Fruit fly (Drosophila melanogaster) whole organism, prepupa: Measurements from ENCODE around the gene CG42570.
A peak's percentile ranks its signal among the peaks of the same experiment; 100 is the strongest.

ENCODE experiments used
- CG10669 ChIP-seq: fragments of 200-800 bp; sonication (Bioruptor generic); optimal IDR thresholded peaks from 3 replicates; lab custom pipeline; 2018; ENCODE audit warnings: missing biosample characterization, mild to moderate bottlenecking, missing genetic modification characterization, moderate library complexity
- CG11762 ChIP-seq: fragments of 200-800 bp; sonication (Bioruptor generic); optimal IDR thresholded peaks from 3 replicates; lab custom pipeline; 2016; ENCODE audit warnings: missing biosample characterization, missing genetic modification characterization; ENCODE audit not compliant: insufficient read depth
- CG11902 ChIP-seq: fragments of 200-800 bp; sonication (Bioruptor generic); optimal IDR thresholded peaks from 3 replicates; lab custom pipeline; 2016; ENCODE audit warnings: missing biosample characterization, missing genetic modification characterization
- CG15336 ChIP-seq: fragments of 200-800 bp; sonication (Bioruptor generic); IDR thresholded peaks from 2 replicates; pipeline ENCODE4 v1.3.6; 2022; ENCODE audit warnings: missing biosample characterization, missing genetic modification characterization
- CG1621 ChIP-seq: fragments of 200-800 bp; sonication (Bioruptor generic); optimal IDR thresholded peaks from 3 replicates; lab custom pipeline; 2018; ENCODE audit warnings: missing biosample characterization, mild to moderate bottlenecking, missing genetic modification characterization
- CG3032 ChIP-seq: fragments of 200-800 bp; optimal IDR thresholded peaks from 2 replicates; lab custom pipeline; 2019; ENCODE audit warnings: missing biosample characterization, mild to moderate bottlenecking, missing genetic modification characterization, moderate library complexity
- CG31627 ChIP-seq: fragments of 200-800 bp; sonication (Bioruptor generic); optimal IDR thresholded peaks from 3 replicates; lab custom pipeline; 2016; ENCODE audit warnings: missing biosample characterization, missing genetic modification characterization
- CG32006 ChIP-seq: fragments of 200-800 bp; sonication (Bioruptor generic); optimal IDR thresholded peaks from 3 replicates; lab custom pipeline; 2017; ENCODE audit warnings: missing biosample characterization, mild to moderate bottlenecking, missing genetic modification characterization
- CG34406 ChIP-seq: fragments of 200-800 bp; sonication (Bioruptor generic); optimal IDR thresholded peaks from 3 replicates; lab custom pipeline; 2016; ENCODE audit warnings: missing biosample characterization, missing genetic modification characterization
- CG3919 ChIP-seq: fragments of 200-800 bp; sonication (Bioruptor generic); optimal IDR thresholded peaks from 3 replicates; lab custom pipeline; 2016; ENCODE audit warnings: missing biosample characterization, missing genetic modification characterization
- CG4318 ChIP-seq: fragments of 200-800 bp; sonication (Bioruptor generic); optimal IDR thresholded peaks from 3 replicates; lab custom pipeline; 2017; ENCODE audit warnings: missing biosample characterization, mild to moderate bottlenecking, missing genetic modification characterization
- CG6163 ChIP-seq: fragments of 200-800 bp; sonication (Bioruptor generic); IDR thresholded peaks from 3 replicates; pipeline ENCODE4 v1.3.6; 2022; ENCODE audit warnings: missing biosample characterization, missing genetic modification characterization
- CG6276 ChIP-seq: fragments of 200-800 bp; sonication (Bioruptor generic); optimal IDR thresholded peaks from 2 replicates; lab custom pipeline; 2017; ENCODE audit warnings: missing biosample characterization, mild to moderate bottlenecking, missing genetic modification characterization
- CG6792 ChIP-seq: fragments of 200-800 bp; sonication (Bioruptor generic); optimal IDR thresholded peaks from 3 replicates; lab custom pipeline; 2016; ENCODE audit warnings: missing biosample characterization, missing genetic modification characterization
- CG6854 ChIP-seq: fragments of 200-800 bp; sonication (Bioruptor generic); optimal IDR thresholded peaks from 2 replicates; lab custom pipeline; 2017; ENCODE audit warnings: missing biosample characterization, mild to moderate bottlenecking, missing genetic modification characterization
- CG7368 ChIP-seq: fragments of 200-800 bp; sonication (Bioruptor generic); optimal IDR thresholded peaks from 3 replicates; lab custom pipeline; 2016; ENCODE audit warnings: missing biosample characterization, missing genetic modification characterization
- CG8119 ChIP-seq: fragments of 200-800 bp; sonication (Bioruptor generic); IDR thresholded peaks from 3 replicates; pipeline ENCODE4 v1.3.6; 2022; ENCODE audit warnings: missing biosample characterization, missing genetic modification characterization
- CG8632 ChIP-seq: fragments of 200-800 bp; sonication (Bioruptor generic); optimal IDR thresholded peaks from 3 replicates; lab custom pipeline; 2016; ENCODE audit warnings: missing biosample characterization, missing genetic modification characterization
- CG9139 ChIP-seq: fragments of 200-800 bp; sonication (Bioruptor generic); optimal IDR thresholded peaks from 3 replicates; lab custom pipeline; 2017; ENCODE audit warnings: missing biosample characterization, mild to moderate bottlenecking, missing genetic modification characterization
- Eip75B ChIP-seq: fragments of 200-800 bp; sonication (Bioruptor generic); optimal IDR thresholded peaks from 3 replicates; lab custom pipeline; 2016; ENCODE audit warnings: missing biosample characterization, missing genetic modification characterization
- Eip78C ChIP-seq: fragments of 200-800 bp; sonication (Bioruptor generic); peaks from one replicate; lab custom pipeline; 2016; ENCODE audit warnings: missing biosample characterization, missing genetic modification characterization
- Eip93F ChIP-seq: fragments of 200-800 bp; sonication (Bioruptor generic); optimal IDR thresholded peaks from 2 replicates; lab custom pipeline; 2016; ENCODE audit warnings: missing biosample characterization, mild to moderate bottlenecking, missing genetic modification characterization
- Ets21C ChIP-seq: fragments of 200-800 bp; sonication (Bioruptor generic); optimal IDR thresholded peaks from 3 replicates; lab custom pipeline; 2016; ENCODE audit warnings: missing biosample characterization, missing genetic modification characterization
- Ets96B ChIP-seq: fragments of 200-800 bp; optimal IDR thresholded peaks from 2 replicates; lab custom pipeline; 2019; ENCODE audit warnings: missing biosample characterization, mild to moderate bottlenecking, missing genetic modification characterization, moderate library complexity
- Gug ChIP-seq: fragments of 200-800 bp; sonication (Bioruptor generic); IDR thresholded peaks from 2 replicates; pipeline ENCODE4 v1.3.6; 2022; ENCODE audit warnings: missing biosample characterization, missing genetic modification characterization
- Hr38 ChIP-seq: sonication (Bioruptor generic); optimal IDR thresholded peaks from 2 replicates; lab custom pipeline; 2016; ENCODE audit warnings: missing biosample characterization, missing genetic modification characterization
- Hr39 ChIP-seq: fragments of 200-800 bp; sonication (Bioruptor generic); optimal IDR thresholded peaks from 2 replicates; lab custom pipeline; 2016; ENCODE audit warnings: missing biosample characterization, missing genetic modification characterization
- Hr4 ChIP-seq: fragments of 200-800 bp; sonication (Bioruptor generic); optimal IDR thresholded peaks from 3 replicates; lab custom pipeline; 2016; ENCODE audit warnings: missing biosample characterization, missing genetic modification characterization
- Lpt ChIP-seq: fragments of 200-800 bp; sonication (Bioruptor generic); optimal IDR thresholded peaks from 3 replicates; lab custom pipeline; 2016; ENCODE audit warnings: missing biosample characterization, missing genetic modification characterization
- OdsH ChIP-seq: fragments of 200-800 bp; sonication (Bioruptor generic); optimal IDR thresholded peaks from 3 replicates; lab custom pipeline; 2016; ENCODE audit warnings: missing biosample characterization, missing genetic modification characterization
- Smox ChIP-seq: fragments of 200-800 bp; sonication (Bioruptor generic); optimal IDR thresholded peaks from 3 replicates; lab custom pipeline; 2016; ENCODE audit warnings: missing biosample characterization, missing genetic modification characterization
- Sox102F ChIP-seq: fragments of 200-800 bp; sonication (Bioruptor generic); optimal IDR thresholded peaks from 2 replicates; lab custom pipeline; 2016; ENCODE audit warnings: missing biosample characterization, mild to moderate bottlenecking, missing genetic modification characterization
- Sox14 ChIP-seq: fragments of 200-800 bp; sonication (Bioruptor generic); optimal IDR thresholded peaks from 3 replicates; lab custom pipeline; 2016; ENCODE audit warnings: missing biosample characterization, missing genetic modification characterization
- Sox15 ChIP-seq: fragments of 200-800 bp; sonication (Bioruptor generic); optimal IDR thresholded peaks from 3 replicates; lab custom pipeline; 2016; ENCODE audit warnings: missing biosample characterization, missing genetic modification characterization
- achi ChIP-seq: fragments of 200-800 bp; sonication (Bioruptor generic); optimal IDR thresholded peaks from 3 replicates; lab custom pipeline; 2016; ENCODE audit warnings: missing biosample characterization, missing genetic modification characterization
- acj6 ChIP-seq: fragments of 200-800 bp; sonication (Bioruptor generic); optimal IDR thresholded peaks from 3 replicates; lab custom pipeline; 2016; ENCODE audit warnings: missing biosample characterization, missing genetic modification characterization
- cyc ChIP-seq: fragments of 200-800 bp; sonication (Bioruptor generic); optimal IDR thresholded peaks from 3 replicates; lab custom pipeline; 2016; ENCODE audit warnings: missing biosample characterization, missing genetic modification characterization
- dac ChIP-seq: fragments of 200-800 bp; sonication (Bioruptor generic); optimal IDR thresholded peaks from 2 replicates; lab custom pipeline; 2017; ENCODE audit warnings: missing biosample characterization, mild to moderate bottlenecking, missing genetic modification characterization
- eg ChIP-seq: fragments of 200-800 bp; sonication (Bioruptor generic); IDR thresholded peaks from 3 replicates; pipeline ENCODE4 v1.3.6; 2022; ENCODE audit warnings: missing biosample characterization, missing genetic modification characterization
- esn ChIP-seq: fragments of 200-800 bp; sonication (Bioruptor generic); optimal IDR thresholded peaks from 2 replicates; lab custom pipeline; 2016; ENCODE audit warnings: missing biosample characterization, mild to moderate bottlenecking, missing genetic modification characterization, moderate library complexity
- fd59A ChIP-seq: fragments of 200-800 bp; sonication (Bioruptor generic); optimal IDR thresholded peaks from 2 replicates; lab custom pipeline; 2017; ENCODE audit warnings: missing biosample characterization, mild to moderate bottlenecking, missing genetic modification characterization, missing genetic modification reagents
- fd85E ChIP-seq: fragments of 200-800 bp; sonication (Bioruptor generic); optimal IDR thresholded peaks from 3 replicates; lab custom pipeline; 2016; ENCODE audit warnings: missing biosample characterization, missing genetic modification characterization
- lz ChIP-seq: fragments of 200-800 bp; sonication (Bioruptor generic); optimal IDR thresholded peaks from 3 replicates; lab custom pipeline; 2016; ENCODE audit warnings: missing biosample characterization, missing genetic modification characterization
- pdm3 ChIP-seq: fragments of 200-800 bp; sonication (Bioruptor generic); optimal IDR thresholded peaks from 3 replicates; lab custom pipeline; 2016; ENCODE audit warnings: missing biosample characterization, missing genetic modification characterization
- salr ChIP-seq, 2 experiments: fragments of 200-800 bp; sonication (Bioruptor generic); optimal IDR thresholded peaks; 3 replicates each; lab custom pipeline; 2016 to 2018; ENCODE audit warnings: missing biosample characterization in 2 of 2, missing genetic modification characterization in 2 of 2, mild to moderate bottlenecking in 1 of 2
- spab ChIP-seq: fragments of 200-800 bp; sonication (Bioruptor generic); optimal IDR thresholded peaks from 2 replicates; lab custom pipeline; 2017; ENCODE audit warnings: missing biosample characterization, mild to moderate bottlenecking, missing genetic modification characterization, missing genetic modification reagents
- vri ChIP-seq: fragments of 200-800 bp; sonication (Bioruptor generic); optimal IDR thresholded peaks from 3 replicates; lab custom pipeline; 2016; ENCODE audit warnings: missing biosample characterization, mild to moderate bottlenecking, missing genetic modification characterization

Gene CG42570

dm6 chr3L:15670455-15670854 is 47.2 kb upstream of the CG42570 start (continued):
- TF ChIP-seq pdm3 (no peak), Eip75B (GFP tag; lab: Kevin White, UChicago) (no peak), Gug (GFP tag; lab: Robert Waterston, UW) (no peak), CG4318 (no peak), Sox102F (GFP tag; lab: Kevin White, UChicago) (no peak), CG1621 (tag; lab: Kevin White, UChicago) (no peak), fd59A (GFP tag; lab: Kevin White, UChicago) (no peak), Hr38 (GFP tag; lab: Kevin White, UChicago) (no peak)

dm6 chr3L:15672800-15673199 is 44.8 kb upstream of the CG42570 start:
- no peak for TF ChIP-seq CG3919 (GFP tag; lab: Kevin White, UChicago)
- TF ChIP-seq spab, result no peak
- peak; percentile 4 for TF ChIP-seq esn (GFP tag; lab: Kevin White, UChicago)
- no peak for TF ChIP-seq fd85E (GFP tag; lab: Kevin White, UChicago)
- TF ChIP-seq Eip78C (GFP tag; lab: Kevin White, UChicago), result peak; percentile 43
- TF ChIP-seq CG3032 (tag; lab: Kevin White, UChicago), result no peak
- no peak for TF ChIP-seq Lpt (GFP tag; lab: Kevin White, UChicago)
- no peak for TF ChIP-seq CG6854 (GFP tag; lab: Kevin White, UChicago)
- no peak for TF ChIP-seq OdsH
- peak; percentile 6 for TF ChIP-seq acj6 (GFP tag; lab: Kevin White, UChicago)
- TF ChIP-seq CG31627 (GFP tag; lab: Kevin White, UChicago), result no peak

- TF ChIP-seq Ets21C, result no peak
- TF ChIP-seq achi (GFP tag; lab: Kevin White, UChicago), result peak; percentile 11
- no peak for TF ChIP-seq OdsH
- no peak for TF ChIP-seq vri
- no peak for TF ChIP-seq CG31627 (GFP tag; lab: Kevin White, UChicago)
- TF ChIP-seq CG7368 (GFP tag; lab: Kevin White, UChicago), result no peak
- no peak for TF ChIP-seq fd85E (GFP tag; lab: Kevin White, UChicago)
- no peak for TF ChIP-seq cyc (GFP tag; lab: Kevin White, UChicago)
- no peak for TF ChIP-seq salr (GFP tag; optimal IDR thresholded peaks at IDR 0.05; lab: Kevin White, UChicago)
- TF ChIP-seq Hr39 (GFP tag; lab: Kevin White, UChicago), result no peak
- no peak for TF ChIP-seq CG1621 (tag; lab: Kevin White, UChicago)
- peak; percentile 35 for TF ChIP-seq Hr4 (GFP tag; lab: Kevin White, UChicago)
- TF ChIP-seq CG32006 (GFP tag; lab: Kevin White, UChicago), result peak; percentile 49
- no peak for TF ChIP-seq acj6 (GFP tag; lab: Kevin White, UChicago)
- no peak for TF ChIP-seq CG6854 (GFP tag; lab: Kevin White, UChicago)
- no peak for TF ChIP-seq CG34406
- TF ChIP-seq eg (GFP tag; lab: Robert Waterston, UW), result no peak
- no peak for TF ChIP-seq lz (GFP tag; lab: Kevin White, UChicago)
- peak; percentile 20 for TF ChIP-seq CG3919 (GFP tag; lab: Kevin White, UChicago)
- TF ChIP-seq Lpt (GFP tag; lab: Kevin White, UChicago), result no peak
- 0 out of 3 replicates have a peak, but pooled peaks have one; percentile 44 for TF ChIP-seq CG6163 (GFP tag; lab: Robert Waterston, UW)
- no peak for TF ChIP-seq CG11762 (GFP tag; lab: Kevin White, UChicago)
- no peak for TF ChIP-seq Gug (GFP tag; lab: Robert Waterston, UW)
- TF ChIP-seq dac, result no peak
- no peak for TF ChIP-seq CG6792 (GFP tag; lab: Kevin White, UChicago)
- TF ChIP-seq CG10669 (GFP tag; lab: Kevin White, UChicago), result peak; percentile 4
- no peak for TF ChIP-seq Ets96B (tag; lab: Kevin White, UChicago)
- TF ChIP-seq CG8119 (GFP tag; lab: Robert Waterston, UW), result 0 out of 3 replicates have a peak, but pooled peaks have one; percentile 30
- no peak for TF ChIP-seq CG9139
- TF ChIP-seq Sox14, result no peak
- no peak for TF ChIP-seq pdm3
- TF ChIP-seq CG3032 (tag; lab: Kevin White, UChicago), result no peak
- no peak for TF ChIP-seq Eip75B (GFP tag; lab: Kevin White, UChicago)
- TF ChIP-seq CG6276 (GFP tag; lab: Kevin White, UChicago), result no peak
- no peak for TF ChIP-seq CG4318
- no peak for TF ChIP-seq CG15336 (GFP tag; lab: Robert Waterston, UW)
- TF ChIP-seq Eip93F (GFP tag; lab: Kevin White, UChicago), result no peak
- no peak for TF ChIP-seq CG8632 (GFP tag; lab: Kevin White, UChicago)
- TF ChIP-seq Sox15, result no peak
- TF ChIP-seq CG11902 (GFP tag; lab: Kevin White, UChicago), result no peak
- no peak for TF ChIP-seq Smox (GFP tag; lab: Kevin White, UChicago)
- no peak for TF ChIP-seq Hr38 (GFP tag; lab: Kevin White, UChicago)
These were observed 42.5 kb upstream of the CG42570 start for dm6 chr3L:15675111-15675510.
